Worm (Caenorhabditis elegans) whole organism, L1 larva: Measurements from ENCODE around the gene hlh-12.

Experiments used
- C34B4.2 ChIP-seq: sonication (generic microtip); optimal IDR thresholded peaks from 2 replicates; lab custom pipeline; 2017; ENCODE audit warnings: mild to moderate bottlenecking, missing genetic modification characterization, missing compliant biosample characterization
- alr-1 ChIP-seq: fragments of 200-800 bp; sonication (Bioruptor generic); optimal IDR thresholded peaks from 2 replicates; lab custom pipeline; 2018; ENCODE audit warnings: borderline replicate concordance, mild to moderate bottlenecking, missing genetic modification characterization, missing compliant biosample characterization
- aly-2 ChIP-seq: fragments of 150-350 bp; optimal IDR thresholded peaks from 2 replicates; lab custom pipeline; 2014; ENCODE audit warnings: missing biosample characterization, missing genetic modification characterization
- blmp-1 ChIP-seq: fragments of 150-350 bp; optimal IDR thresholded peaks from 2 replicates; lab custom pipeline; 2014; ENCODE audit warnings: missing biosample characterization, missing genetic modification characterization
- ceh-63 ChIP-seq: fragments of 200-800 bp; sonication (Bioruptor generic); optimal IDR thresholded peaks from 2 replicates; lab custom pipeline; 2018; ENCODE audit warnings: mild to moderate bottlenecking, missing genetic modification characterization, missing compliant biosample characterization
- ceh-8 ChIP-seq: fragments of 200-800 bp; sonication (Bioruptor generic); optimal IDR thresholded peaks from 2 replicates; lab custom pipeline; 2018; ENCODE audit warnings: mild to moderate bottlenecking, missing genetic modification characterization, moderate library complexity, missing compliant biosample characterization
- ceh-90 ChIP-seq: sonication (generic microtip); optimal IDR thresholded peaks from 2 replicates; lab custom pipeline; 2016; ENCODE audit warnings: missing genetic modification characterization, missing compliant biosample characterization
- ces-1 ChIP-seq: fragments of 150-350 bp; optimal IDR thresholded peaks from 2 replicates; lab custom pipeline; 2014; ENCODE audit warnings: missing biosample characterization, missing genetic modification reagents, missing genetic modification characterization
- dpl-1 ChIP-seq, 3 experiments: fragments of 150-350 bp in 2 of 3; sonication (generic microtip) in 1 of 3; optimal IDR thresholded peaks; 2 replicates each; lab custom pipeline; 2014 to 2017; ENCODE audit warnings: missing biosample characterization in 3 of 3, missing genetic modification characterization in 3 of 3, missing genetic modification reagents in 3 of 3
- dsc-1 ChIP-seq: sonication (generic microtip); optimal IDR thresholded peaks from 2 replicates; lab custom pipeline; 2016; ENCODE audit warnings: mild to moderate bottlenecking, missing genetic modification characterization, missing compliant biosample characterization
- efl-1 ChIP-seq, 4 experiments: fragments of 150-350 bp; optimal IDR thresholded peaks in 3 of 4; peaks in 1 of 4; 1 replicate in 1 of 4; 2 replicates in 3 of 4; lab custom pipeline; 2014; ENCODE audit warnings: missing biosample characterization in 2 of 4, missing genetic modification characterization in 2 of 4, missing genetic modification reagents in 2 of 4
- egl-13 ChIP-seq: sonication (generic microtip); optimal IDR thresholded peaks from 2 replicates; lab custom pipeline; 2016; ENCODE audit warnings: missing genotype, missing genetic modification reagents, missing genetic modification characterization, missing compliant biosample characterization
- egl-27 ChIP-seq, 2 experiments: fragments of 150-350 bp in 1 of 2; sonication (generic microtip); optimal IDR thresholded peaks; 3 replicates each; lab custom pipeline; 2017 to 2018; ENCODE audit warnings: missing biosample characterization in 2 of 2, missing genetic modification characterization in 2 of 2, missing genetic modification reagents in 2 of 2
- elt-2 ChIP-seq: sonication (generic microtip); optimal IDR thresholded peaks from 2 replicates; lab custom pipeline; 2016; ENCODE audit warnings: missing genetic modification characterization, mild to moderate bottlenecking, inconsistent platforms, missing compliant biosample characterization, missing genetic modification reagents
- elt-3 ChIP-seq, 6 experiments: fragments of 150-350 bp in 1 of 6; sonication (generic microtip); optimal IDR thresholded peaks; 2 replicates each; lab custom pipeline; 2017 to 2018; ENCODE audit warnings: missing biosample characterization in 6 of 6, missing genetic modification characterization in 6 of 6, inconsistent platforms in 1 of 6
- ets-5 ChIP-seq: fragments of 200-800 bp; sonication (Bioruptor generic); IDR thresholded peaks from 2 replicates; pipeline ENCODE4 v1.3.6; 2022; ENCODE audit warnings: missing genetic modification characterization, missing compliant biosample characterization
- fkh-10 ChIP-seq: sonication (generic microtip); optimal IDR thresholded peaks from 2 replicates; lab custom pipeline; 2017; ENCODE audit warnings: missing biosample characterization, missing genetic modification reagents, missing genetic modification characterization
- fos-1 ChIP-seq: fragments of 150-350 bp; optimal IDR thresholded peaks from 2 replicates; lab custom pipeline; 2014; ENCODE audit warnings: missing biosample characterization, missing genetic modification characterization
- lin-13 ChIP-seq: fragments of 150-350 bp; optimal IDR thresholded peaks from 2 replicates; lab custom pipeline; 2014; ENCODE audit warnings: missing biosample characterization, missing genetic modification reagents, missing genetic modification characterization
- lin-14 ChIP-seq: fragments of 200-800 bp; sonication (Bioruptor generic); optimal IDR thresholded peaks from 2 replicates; lab custom pipeline; 2018; ENCODE audit warnings: mild to moderate bottlenecking, missing genetic modification characterization, moderate library complexity, missing compliant biosample characterization
- lin-15B ChIP-seq: fragments of 150-350 bp; sonication (generic microtip); optimal IDR thresholded peaks from 3 replicates; lab custom pipeline; 2014; ENCODE audit warnings: missing biosample characterization, missing genetic modification characterization
- lsy-2 ChIP-seq, 2 experiments: fragments of 150-350 bp; optimal IDR thresholded peaks; 2 replicates each; lab custom pipeline; 2014; ENCODE audit warnings: missing biosample characterization in 2 of 2, missing genetic modification characterization in 2 of 2
- nhr-12 ChIP-seq: sonication (generic microtip); optimal IDR thresholded peaks from 2 replicates; lab custom pipeline; 2017; ENCODE audit warnings: missing biosample characterization, missing genetic modification characterization
- nhr-20 ChIP-seq: sonication (generic microtip); optimal IDR thresholded peaks from 2 replicates; lab custom pipeline; 2016; ENCODE audit warnings: mild to moderate bottlenecking, missing genetic modification characterization, missing compliant biosample characterization
- nhr-237 ChIP-seq: fragments of 150-350 bp; optimal IDR thresholded peaks from 2 replicates; lab custom pipeline; 2014; ENCODE audit warnings: missing biosample characterization, missing genetic modification characterization
- nhr-28 ChIP-seq: fragments of 150-350 bp; optimal IDR thresholded peaks from 2 replicates; lab custom pipeline; 2014; ENCODE audit warnings: missing biosample characterization, missing genetic modification characterization
- nhr-47 ChIP-seq: sonication (generic microtip); optimal IDR thresholded peaks from 2 replicates; lab custom pipeline; 2016; ENCODE audit warnings: mild to moderate bottlenecking, missing genetic modification characterization, moderate library complexity, missing compliant biosample characterization
- nhr-71 ChIP-seq: sonication (generic microtip); optimal IDR thresholded peaks from 2 replicates; lab custom pipeline; 2016; ENCODE audit warnings: mild to moderate bottlenecking, missing genetic modification characterization, moderate library complexity, missing compliant biosample characterization
- nhr-76 ChIP-seq: sonication (generic microtip); optimal IDR thresholded peaks from 2 replicates; lab custom pipeline; 2017; ENCODE audit warnings: missing biosample characterization, missing genetic modification characterization
- nhr-90 ChIP-seq: sonication (generic microtip); optimal IDR thresholded peaks from 2 replicates; lab custom pipeline; 2016; ENCODE audit warnings: mild to moderate bottlenecking, missing genetic modification characterization, missing compliant biosample characterization; ENCODE audit not compliant: poor library complexity
- pag-3 ChIP-seq: sonication (generic microtip); optimal IDR thresholded peaks from 2 replicates; lab custom pipeline; 2017; ENCODE audit warnings: missing genetic modification characterization, mild to moderate bottlenecking, missing compliant biosample characterization, antibody characterized with exemption, borderline replicate concordance; ENCODE audit not compliant: insufficient read depth
- rnt-1 ChIP-seq: sonication (generic microtip); optimal IDR thresholded peaks from 2 replicates; lab custom pipeline; 2016; ENCODE audit warnings: mild to moderate bottlenecking, missing genetic modification characterization, moderate library complexity, missing compliant biosample characterization
- skn-1 ChIP-seq: fragments of 150-350 bp; optimal IDR thresholded peaks from 2 replicates; lab custom pipeline; 2014; ENCODE audit warnings: missing biosample characterization, missing genetic modification characterization
- snpc-4 ChIP-seq: fragments of 150-350 bp; optimal IDR thresholded peaks from 2 replicates; lab custom pipeline; 2014; ENCODE audit warnings: missing biosample characterization, missing genetic modification characterization
- tbx-2 ChIP-seq: sonication (generic microtip); optimal IDR thresholded peaks from 2 replicates; lab custom pipeline; 2016; ENCODE audit warnings: missing genetic modification characterization, missing compliant biosample characterization
- unc-130 ChIP-seq: fragments of 150-350 bp; optimal IDR thresholded peaks from 2 replicates; lab custom pipeline; 2017; ENCODE audit warnings: missing biosample characterization, missing genetic modification characterization, inconsistent platforms
- unc-86 ChIP-seq: sonication (generic microtip); optimal IDR thresholded peaks from 2 replicates; lab custom pipeline; 2016; ENCODE audit warnings: missing genetic modification characterization, missing compliant biosample characterization
- xbp-1 ChIP-seq: sonication (generic microtip); optimal IDR thresholded peaks from 2 replicates; lab custom pipeline; 2016; ENCODE audit warnings: missing genetic modification characterization, missing compliant biosample characterization
- zag-1 ChIP-seq: fragments of 150-350 bp; optimal IDR thresholded peaks from 2 replicates; lab custom pipeline; 2014; ENCODE audit warnings: missing biosample characterization, missing genetic modification characterization
- ztf-4 ChIP-seq: fragments of 150-350 bp; optimal IDR thresholded peaks from 2 replicates; lab custom pipeline; 2014; ENCODE audit warnings: missing biosample characterization, missing genetic modification characterization

The hlh-12 gene

DNA sequence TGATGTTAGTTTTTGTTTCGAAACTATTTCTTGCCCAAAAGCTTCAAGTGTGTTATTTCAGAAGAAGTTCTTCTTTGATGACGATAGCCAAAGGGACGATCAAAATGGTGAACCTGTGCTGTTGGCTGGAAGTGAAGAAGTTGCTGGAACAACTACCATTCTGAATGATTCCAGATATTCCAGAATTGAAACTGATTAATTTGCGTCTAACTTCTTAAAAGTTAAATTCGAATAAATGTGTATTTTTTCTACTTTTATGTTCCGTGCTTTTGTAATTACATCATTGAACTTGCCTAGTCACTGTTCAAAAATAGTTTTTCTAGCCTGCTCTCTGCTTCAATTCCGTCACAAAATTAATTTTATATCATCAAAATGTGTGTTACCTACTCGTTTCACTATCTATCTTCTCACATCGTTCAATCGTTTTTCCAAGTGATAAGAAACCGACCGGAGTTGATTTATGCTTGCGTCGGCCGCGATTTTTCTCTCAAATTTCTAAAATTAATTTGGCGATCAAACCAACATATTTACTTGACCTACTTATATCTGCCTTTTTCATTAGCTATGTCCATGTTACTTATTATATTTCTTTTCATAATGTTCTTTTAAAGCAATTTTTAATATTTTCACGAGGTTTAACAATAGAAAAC is 4.1 kb downstream of the hlh-12 start:
- TF ChIP-seq lin-14 (GFP tag; lab: Kevin White, UChicago) = peak; percentile 39
- TF ChIP-seq blmp-1 (tag; lab: Kevin White, UChicago) = peak; percentile 62
- TF ChIP-seq skn-1 (tag; lab: Kevin White, UChicago) = no peak
- TF ChIP-seq ceh-90 (tag; lab: Kevin White, UChicago) = no peak
- TF ChIP-seq zag-1 (tag; lab: Kevin White, UChicago) = no peak
- peak; percentile 15 for TF ChIP-seq nhr-71 (tag; lab: Kevin White, UChicago)
- no peak for TF ChIP-seq efl-1 (optimal IDR thresholded peaks at IDR 0.05; lab: Kevin White, UChicago)
- peak in 1 of 2 experiments; percentile 51 for TF ChIP-seq efl-1 (GFP tag; optimal IDR thresholded peaks at IDR 0.05 in 1 of 2; lab: Kevin White, UChicago)
- peak; percentile 9 for TF ChIP-seq rnt-1 (tag; lab: Kevin White, UChicago)
- TF ChIP-seq elt-3 (tag; optimal IDR thresholded peaks at IDR 0.05; lab: Kevin White, UChicago) = peak in 2 of 6 experiments; percentile 15 to 33
- TF ChIP-seq elt-2 = peak; percentile 66
- TF ChIP-seq xbp-1 (tag; lab: Kevin White, UChicago) = no peak
- no peak for TF ChIP-seq lin-15B (tag; lab: Kevin White, UChicago)
- TF ChIP-seq ceh-8 (GFP tag; lab: Kevin White, UChicago) = no peak
- TF ChIP-seq ztf-4 (tag; lab: Kevin White, UChicago) = no peak
- TF ChIP-seq egl-13 = no peak

DNA sequence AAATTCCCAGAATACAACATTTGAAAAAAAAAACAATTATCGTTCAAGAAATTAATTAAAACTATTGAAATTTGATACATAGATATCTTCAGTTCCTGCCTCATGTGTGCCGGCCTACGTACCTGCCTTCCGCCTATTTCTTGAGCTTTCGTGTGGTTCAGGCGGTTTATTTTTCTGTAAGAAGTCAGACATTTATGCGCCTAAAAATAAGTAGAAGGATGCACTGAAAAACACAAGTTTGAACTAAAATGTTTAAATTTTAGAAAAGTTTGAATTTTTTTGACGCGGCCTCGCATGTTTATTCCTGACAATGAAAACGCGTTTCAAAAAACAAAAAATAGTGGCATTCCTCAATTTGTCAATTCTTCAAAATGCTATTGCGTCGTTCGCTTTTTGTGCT is 5.5 kb downstream of the hlh-12 start, which contains the start of gene C28C12.11:
Gene C28C12.11 (plus strand): TSS at position 301 of the 400 bp plus-strand sequence.
- TF ChIP-seq unc-130 (tag; lab: Kevin White, UChicago) (no peak), fkh-10 (GFP tag; lab: Kevin White, UChicago) (no peak), snpc-4 (no peak), ets-5 (no peak), zag-1 (tag; lab: Kevin White, UChicago) (no peak), egl-27 (tag; optimal IDR thresholded peaks at IDR 0.05; lab: Kevin White, UChicago) (no peak), nhr-28 (tag; lab: Kevin White, UChicago) (no peak), fos-1 (tag; lab: Kevin White, UChicago) (no peak), dsc-1 (tag; lab: Kevin White, UChicago) (no peak), nhr-76 (tag; lab: Kevin White, UChicago) (no peak), elt-2 (no peak), nhr-20 (tag; lab: Kevin White, UChicago) (no peak), ztf-4 (tag; lab: Kevin White, UChicago) (no peak), nhr-12 (tag; lab: Kevin White, UChicago) (no peak), nhr-47 (tag; lab: Kevin White, UChicago) (no peak), ceh-63 (no peak), lin-15B (tag; lab: Kevin White, UChicago) (no peak), unc-86 (tag; lab: Kevin White, UChicago) (no peak), aly-2 (tag; lab: Kevin White, UChicago) (no peak)

DNA sequence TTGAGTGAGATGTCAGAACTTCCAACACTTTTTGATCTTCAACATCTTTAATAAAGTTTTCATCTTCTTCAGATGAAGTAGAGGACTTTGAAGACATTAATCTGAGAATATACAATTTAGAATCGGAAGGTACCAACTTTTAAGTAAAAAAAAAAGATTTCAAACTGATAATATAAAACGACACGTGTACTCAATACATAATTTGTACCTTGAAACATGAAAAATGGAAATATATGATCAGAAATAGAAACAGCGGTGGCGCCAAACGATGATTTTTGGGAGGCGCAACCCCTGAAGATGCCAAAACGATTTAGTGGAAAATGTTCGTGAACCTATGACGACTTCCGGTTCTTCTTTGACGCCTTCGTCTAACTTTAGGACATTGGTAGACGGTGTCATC is 6.8 kb downstream of the hlh-12 start, which contains the start of gene oat-1:
Gene oat-1 (minus strand): TSS at position 101 of the 400 bp plus-strand sequence.
- TF ChIP-seq nhr-90 (tag; lab: Kevin White, UChicago) (no peak), pag-3 (no peak), egl-13 (no peak), lin-13 (no peak), nhr-237 (tag; lab: Kevin White, UChicago) (no peak), alr-1 (tag; lab: Kevin White, UChicago) (no peak), lsy-2 (tag; optimal IDR thresholded peaks at IDR 0.05; lab: Kevin White, UChicago) (no peak), egl-27 (tag; optimal IDR thresholded peaks at IDR 0.05; lab: Kevin White, UChicago) (no peak), ces-1 (no peak), dpl-1 (GFP tag; optimal IDR thresholded peaks at IDR 0.05; lab: Kevin White, UChicago) (no peak), nhr-20 (tag; lab: Kevin White, UChicago) (no peak), C34B4.2 (tag; lab: Kevin White, UChicago) (no peak), tbx-2 (no peak)
